Fruit fly (Drosophila melanogaster) whole organism: Measurements from ENCODE around the gene daed.

Experiments
- CG8478 ChIP-seq: fragments of >200 bp; optimal IDR thresholded peaks from 2 replicates; lab custom pipeline; 2018; ENCODE audit warnings: inconsistent platforms
- Dll ChIP-seq: fragments of >200 bp; optimal IDR thresholded peaks from 2 replicates; lab custom pipeline; 2017

- no peak for TF ChIP-seq Dll
- TF ChIP-seq CG8478 (lab: Kevin White, UChicago) = no peak
Observed at dm6 chr2L:2182735-2183340, 33.3 kb downstream of the daed start.
